Worm (Caenorhabditis elegans) whole organism, young adult: ENCODE results near the gene ZC416.2.

Experiments
- madf-8 ChIP-seq: fragments of 200-800 bp; sonication (Bioruptor generic); conservative IDR thresholded peaks from 2 replicates; pipeline ENCODE4 v1.3.6; 2022; ENCODE audit warnings: missing genetic modification reagents, missing genetic modification characterization, missing compliant biosample characterization
- nhr-80 ChIP-seq: sonication (generic microtip); optimal IDR thresholded peaks from 2 replicates; lab custom pipeline; 2016; ENCODE audit warnings: missing genetic modification characterization, missing compliant biosample characterization

DNA sequence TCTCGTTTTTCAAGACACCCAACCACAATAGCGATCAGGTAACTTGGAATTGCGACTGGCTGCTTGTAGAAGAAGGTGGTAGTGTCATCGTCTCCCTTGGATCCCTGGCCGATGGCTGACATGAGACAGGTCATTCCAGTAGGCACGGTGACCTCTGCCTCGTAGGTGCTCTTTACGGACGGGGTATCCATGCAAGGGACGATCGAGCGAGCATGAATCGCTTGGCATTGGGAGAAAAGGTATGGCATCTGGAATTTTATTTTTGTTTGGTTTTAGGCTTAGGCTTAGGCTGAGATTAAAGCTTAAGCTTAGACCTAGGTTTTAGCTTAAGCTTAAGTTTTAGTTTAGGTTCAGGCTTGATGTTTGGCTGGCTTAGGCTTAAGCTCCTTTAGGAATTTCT lies 22.4 kb upstream of the ZC416.2 start:
- TF ChIP-seq madf-8 (GFP tag; lab: Robert Waterston, UW) (no peak), nhr-80 (tag; lab: Kevin White, UChicago) (no peak)
